Fruit fly (Drosophila melanogaster) whole organism, embryonic: ENCODE results near the gene gb.
A peak's percentile ranks its signal among the peaks of the same experiment; 100 is the strongest.

ENCODE experiments used
- Atf3 ChIP-seq: fragments of 200-800 bp; sonication (Bioruptor generic); optimal IDR thresholded peaks from 3 replicates; lab custom pipeline; 2016; ENCODE audit warnings: missing biosample characterization, missing genetic modification characterization
- BtbVII ChIP-seq: fragments of 200-800 bp; sonication (Bioruptor generic); optimal IDR thresholded peaks from 3 replicates; lab custom pipeline; 2017; ENCODE audit warnings: missing biosample characterization, mild to moderate bottlenecking, missing genetic modification characterization
- CG10366 ChIP-seq: fragments of 200-800 bp; sonication (Bioruptor generic); IDR thresholded peaks from 2 replicates; pipeline ENCODE4 v1.3.6; 2022; ENCODE audit warnings: missing biosample characterization, missing genetic modification characterization
- CG12299 ChIP-seq: fragments of 200-800 bp; sonication (Bioruptor generic); optimal IDR thresholded peaks from 2 replicates; lab custom pipeline; 2018; ENCODE audit warnings: missing biosample characterization, mild to moderate bottlenecking, missing genetic modification characterization
- CG15269 ChIP-seq: fragments of 200-800 bp; sonication (Bioruptor generic); optimal IDR thresholded peaks from 2 replicates; lab custom pipeline; 2018; ENCODE audit warnings: missing biosample characterization, mild to moderate bottlenecking, missing genetic modification characterization, moderate library complexity
- CG15479 ChIP-seq: fragments of 200-800 bp; sonication (Bioruptor generic); optimal IDR thresholded peaks from 3 replicates; lab custom pipeline; 2019; ENCODE audit warnings: missing biosample characterization, mild to moderate bottlenecking, missing genetic modification characterization, moderate library complexity
- CG16863 ChIP-seq: fragments of 200-800 bp; sonication (Bioruptor generic); optimal IDR thresholded peaks from 3 replicates; lab custom pipeline; 2016; ENCODE audit warnings: missing biosample characterization, missing genetic modification characterization
- CG1832 ChIP-seq: fragments of 200-800 bp; sonication (Bioruptor generic); optimal IDR thresholded peaks from 2 replicates; lab custom pipeline; 2017; ENCODE audit warnings: missing biosample characterization, mild to moderate bottlenecking, missing genetic modification characterization, inconsistent platforms
- CG31441 ChIP-seq: fragments of 200-800 bp; sonication (Bioruptor generic); IDR thresholded peaks from 2 replicates; pipeline ENCODE4 v1.3.6; 2022; ENCODE audit warnings: missing biosample characterization, missing genetic modification characterization
- CG4328 ChIP-seq: fragments of 200-800 bp; sonication (Bioruptor generic); optimal IDR thresholded peaks from 3 replicates; lab custom pipeline; 2017; ENCODE audit warnings: missing biosample characterization, missing genetic modification reagents, missing genetic modification characterization
- CG5180 ChIP-seq: fragments of 200-800 bp; sonication (Bioruptor generic); optimal IDR thresholded peaks from 3 replicates; lab custom pipeline; 2017; ENCODE audit warnings: missing biosample characterization, missing genetic modification characterization, mild to moderate bottlenecking, moderate library complexity, missing genetic modification reagents
- CG7963 ChIP-seq: fragments of 200-800 bp; sonication (Bioruptor generic); IDR thresholded peaks from 3 replicates; pipeline ENCODE4 v1.3.6; 2022; ENCODE audit warnings: missing biosample characterization, missing genetic modification characterization; ENCODE audit not compliant: partially characterized antibody
- CG8388 ChIP-seq: fragments of 200-800 bp; sonication (Bioruptor generic); optimal IDR thresholded peaks from 2 replicates; lab custom pipeline; 2019; ENCODE audit warnings: missing biosample characterization, mild to moderate bottlenecking, missing genetic modification characterization, moderate library complexity
- CG9437 ChIP-seq: fragments of 200-800 bp; sonication (Bioruptor generic); optimal IDR thresholded peaks from 2 replicates; lab custom pipeline; 2018; ENCODE audit warnings: missing biosample characterization, mild to moderate bottlenecking, missing genetic modification characterization
- D ChIP-seq, 2 experiments: fragments of 200-800 bp in 1 of 2; fragments of >200 bp in 1 of 2; sonication (Bioruptor generic) in 1 of 2; optimal IDR thresholded peaks; 2 replicates in 1 of 2; 3 replicates in 1 of 2; lab custom pipeline; 2017; ENCODE audit warnings: mild to moderate bottlenecking in 1 of 2, missing biosample characterization in 1 of 2, missing genetic modification characterization in 1 of 2, missing genetic modification reagents in 1 of 2
- Dad ChIP-seq: fragments of 200-800 bp; sonication (Bioruptor generic); optimal IDR thresholded peaks from 3 replicates; lab custom pipeline; 2016; ENCODE audit warnings: missing biosample characterization, missing genetic modification characterization
- Elba2 ChIP-seq: fragments of 200-800 bp; sonication (Bioruptor generic); optimal IDR thresholded peaks from 3 replicates; lab custom pipeline; 2016; ENCODE audit warnings: missing biosample characterization, missing genetic modification characterization
- H2.0 ChIP-seq: fragments of 200-800 bp; sonication (Bioruptor generic); IDR thresholded peaks from 2 replicates; pipeline ENCODE4 v1.3.6; 2022; ENCODE audit warnings: missing biosample characterization, missing genetic modification characterization
- HHEX ChIP-seq: fragments of 200-800 bp; sonication (Bioruptor generic); optimal IDR thresholded peaks from 3 replicates; lab custom pipeline; 2017; ENCODE audit warnings: missing biosample characterization, mild to moderate bottlenecking, missing genetic modification characterization, missing genetic modification reagents
- Hr51 ChIP-seq, 2 experiments: fragments of 200-800 bp; sonication (Bioruptor generic); optimal IDR thresholded peaks; 2 replicates in 1 of 2; 3 replicates in 1 of 2; lab custom pipeline; 2016 to 2018; ENCODE audit warnings: missing biosample characterization in 2 of 2, missing genetic modification characterization in 2 of 2, mild to moderate bottlenecking in 1 of 2, moderate library complexity in 1 of 2
- Med ChIP-seq: fragments of 200-800 bp; sonication (Bioruptor generic); peaks from one replicate; lab custom pipeline; 2016; ENCODE audit warnings: missing biosample characterization, missing genetic modification characterization, mild to moderate bottlenecking, inconsistent platforms, moderate library complexity
- PHDP ChIP-seq: fragments of 200-800 bp; sonication (Bioruptor generic); optimal IDR thresholded peaks from 3 replicates; lab custom pipeline; 2018; ENCODE audit warnings: missing biosample characterization, mild to moderate bottlenecking, missing genetic modification characterization, moderate library complexity
- Side ChIP-seq: fragments of 200-800 bp; sonication (Bioruptor generic); optimal IDR thresholded peaks from 2 replicates; lab custom pipeline; 2016; ENCODE audit warnings: missing biosample characterization, missing genetic modification characterization
- Trl ChIP-seq, 3 experiments: fragments of >200 bp in 2 of 3; fragments of 200-800 bp in 1 of 3; sonication (Bioruptor generic) in 1 of 3; optimal IDR thresholded peaks; 2 replicates in 1 of 3; 3 replicates in 2 of 3; lab custom pipeline; 2016 to 2017; ENCODE audit warnings: missing biosample characterization in 1 of 3, missing genetic modification characterization in 1 of 3
- abd-A ChIP-seq: fragments of 200-800 bp; sonication (Bioruptor generic); optimal IDR thresholded peaks from 3 replicates; lab custom pipeline; 2019; ENCODE audit warnings: missing biosample characterization, mild to moderate bottlenecking, missing genetic modification characterization, moderate library complexity
- aop ChIP-seq: fragments of 200-800 bp; sonication (Bioruptor generic); IDR thresholded peaks from 2 replicates; pipeline ENCODE4 v1.3.6; 2022; ENCODE audit warnings: missing biosample characterization, missing genetic modification characterization
- cg ChIP-seq: fragments of 200-800 bp; sonication (Bioruptor generic); optimal IDR thresholded peaks from 3 replicates; lab custom pipeline; 2019; ENCODE audit warnings: missing biosample characterization, mild to moderate bottlenecking, missing genetic modification characterization, moderate library complexity
- crp ChIP-seq, 2 experiments: fragments of 200-800 bp; sonication (Bioruptor generic); optimal IDR thresholded peaks; 2 replicates in 1 of 2; 3 replicates in 1 of 2; lab custom pipeline; 2017; ENCODE audit warnings: missing biosample characterization in 2 of 2, missing genetic modification characterization in 2 of 2, mild to moderate bottlenecking in 1 of 2, moderate library complexity in 1 of 2
- exex ChIP-seq: fragments of 200-800 bp; sonication (Bioruptor generic); optimal IDR thresholded peaks from 4 replicates; lab custom pipeline; 2018; ENCODE audit warnings: missing biosample characterization, mild to moderate bottlenecking, missing genetic modification characterization, moderate library complexity
- ftz-f1 ChIP-seq: fragments of 200-800 bp; sonication (Bioruptor generic); optimal IDR thresholded peaks from 2 replicates; lab custom pipeline; 2016; ENCODE audit warnings: missing biosample characterization, missing genetic modification characterization
- grn ChIP-seq: fragments of 200-800 bp; sonication (Bioruptor generic); optimal IDR thresholded peaks from 3 replicates; lab custom pipeline; 2017; ENCODE audit warnings: missing biosample characterization, missing genetic modification characterization
- gro ChIP-seq: fragments of 200-800 bp; sonication (Bioruptor generic); optimal IDR thresholded peaks from 2 replicates; lab custom pipeline; 2016; ENCODE audit warnings: missing biosample characterization, missing genetic modification characterization
- her ChIP-seq: fragments of 200-800 bp; sonication (Bioruptor generic); optimal IDR thresholded peaks from 2 replicates; lab custom pipeline; 2016; ENCODE audit warnings: missing biosample characterization, missing genetic modification characterization
- insv ChIP-seq, 2 experiments: fragments of 200-800 bp; sonication (Bioruptor generic); optimal IDR thresholded peaks; 3 replicates each; lab custom pipeline; 2016 to 2018; ENCODE audit warnings: missing biosample characterization in 2 of 2, missing genetic modification characterization in 2 of 2
- mirr ChIP-seq: fragments of 200-800 bp; sonication (Bioruptor generic); optimal IDR thresholded peaks from 3 replicates; lab custom pipeline; 2018; ENCODE audit warnings: missing biosample characterization, mild to moderate bottlenecking, missing genetic modification characterization
- onecut ChIP-seq: fragments of 200-800 bp; sonication (Bioruptor generic); IDR thresholded peaks from 2 replicates; pipeline ENCODE4 v1.3.6; 2022; ENCODE audit warnings: missing biosample characterization, missing genetic modification characterization
- phol ChIP-seq: fragments of 200-800 bp; sonication (Bioruptor generic); optimal IDR thresholded peaks from 3 replicates; lab custom pipeline; 2018; ENCODE audit warnings: missing biosample characterization, mild to moderate bottlenecking, missing genetic modification characterization, moderate library complexity
- psq ChIP-seq: fragments of 200-800 bp; sonication (Bioruptor generic); optimal IDR thresholded peaks from 2 replicates; lab custom pipeline; 2017; ENCODE audit warnings: missing biosample characterization, missing genetic modification characterization
- scrt ChIP-seq: fragments of 200-800 bp; sonication (Bioruptor generic); optimal IDR thresholded peaks from 2 replicates; lab custom pipeline; 2018; ENCODE audit warnings: missing biosample characterization, mild to moderate bottlenecking, missing genetic modification characterization, moderate library complexity
- sd ChIP-seq: fragments of 200-800 bp; sonication (Bioruptor generic); optimal IDR thresholded peaks from 3 replicates; lab custom pipeline; 2018; ENCODE audit warnings: missing biosample characterization, mild to moderate bottlenecking, missing genetic modification characterization, moderate library complexity
- sens-2 ChIP-seq: fragments of 200-800 bp; sonication (Bioruptor generic); IDR thresholded peaks from 2 replicates; pipeline ENCODE4 v1.3.6; 2022; ENCODE audit warnings: missing biosample characterization, missing genetic modification characterization
- trem ChIP-seq: fragments of 200-800 bp; optimal IDR thresholded peaks from 3 replicates; lab custom pipeline; 2019; ENCODE audit warnings: missing biosample characterization, mild to moderate bottlenecking, missing genetic modification characterization, moderate library complexity

Gene gb

DNA sequence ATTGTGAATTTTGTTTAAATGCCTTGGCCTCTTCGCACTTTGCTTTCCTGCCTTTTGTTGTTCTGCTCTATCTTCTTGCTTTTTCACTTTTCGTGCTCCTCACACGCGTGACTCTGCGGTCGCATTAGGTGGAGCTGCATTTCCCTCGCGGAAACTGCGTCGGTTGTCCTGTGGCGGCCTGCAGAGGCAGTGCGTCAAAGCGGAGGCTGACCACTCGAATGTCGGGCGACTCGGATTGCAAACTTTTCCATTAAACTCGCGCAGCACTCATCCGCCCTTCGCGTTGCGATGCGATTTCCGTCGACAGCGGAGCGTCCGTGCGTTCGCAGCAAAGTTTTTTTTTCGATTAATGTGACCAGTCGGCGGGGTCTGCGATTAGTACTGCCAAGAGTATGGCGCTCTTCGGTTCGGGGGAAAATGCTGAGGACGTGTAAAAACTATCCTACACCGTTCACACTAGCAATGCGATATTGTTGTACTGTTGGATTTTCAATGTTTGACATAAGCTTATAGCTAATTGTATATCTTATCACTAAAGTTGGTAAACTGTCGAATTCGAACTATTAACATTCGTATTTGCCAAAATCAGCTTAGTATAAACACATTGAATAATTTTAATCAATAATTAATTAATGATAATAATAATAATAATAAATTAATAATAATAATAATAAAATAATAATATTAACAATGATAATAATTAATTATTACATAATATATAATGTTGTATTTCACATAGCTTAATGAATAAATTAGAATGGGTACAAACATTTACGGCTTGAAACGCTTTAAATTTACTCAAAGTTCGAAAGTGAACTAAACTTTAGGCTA is 38.8 kb upstream of the gb start, which contains the start of gene CG6051 (continued):
- peak; percentile 66 for TF ChIP-seq gro
- peak; percentile 72 for TF ChIP-seq trem
- no peak for TF ChIP-seq CG5180 (GFP tag; lab: Kevin White, UChicago)
- TF ChIP-seq CG9437: peak; percentile 44
- TF ChIP-seq CG8388 (GFP tag; lab: Kevin White, UChicago): no peak
- peak; percentile 41 for TF ChIP-seq Side
- TF ChIP-seq aop (GFP tag; lab: Robert Waterston, UW): no peak
- peak; percentile 41 for TF ChIP-seq ftz-f1
- peak; percentile 52 for TF ChIP-seq her (GFP tag; lab: Kevin White, UChicago)
- TF ChIP-seq CG16863: peak; percentile 55
- TF ChIP-seq sens-2: no peak
- TF ChIP-seq H2.0 (GFP tag; lab: Robert Waterston, UW): no peak
- TF ChIP-seq D (optimal IDR thresholded peaks at IDR 0.05; lab: Kevin White, UChicago): peak; percentile 81
- TF ChIP-seq D (GFP tag; optimal IDR thresholded peaks at IDR 0.05; lab: Kevin White, UChicago): no peak
- TF ChIP-seq onecut (GFP tag; lab: Robert Waterston, UW): peak; percentile 44; the same call in 1 of the 2 replicates
- peak; percentile 42 for TF ChIP-seq CG12299 (tag; lab: Kevin White, UChicago)

DNA sequence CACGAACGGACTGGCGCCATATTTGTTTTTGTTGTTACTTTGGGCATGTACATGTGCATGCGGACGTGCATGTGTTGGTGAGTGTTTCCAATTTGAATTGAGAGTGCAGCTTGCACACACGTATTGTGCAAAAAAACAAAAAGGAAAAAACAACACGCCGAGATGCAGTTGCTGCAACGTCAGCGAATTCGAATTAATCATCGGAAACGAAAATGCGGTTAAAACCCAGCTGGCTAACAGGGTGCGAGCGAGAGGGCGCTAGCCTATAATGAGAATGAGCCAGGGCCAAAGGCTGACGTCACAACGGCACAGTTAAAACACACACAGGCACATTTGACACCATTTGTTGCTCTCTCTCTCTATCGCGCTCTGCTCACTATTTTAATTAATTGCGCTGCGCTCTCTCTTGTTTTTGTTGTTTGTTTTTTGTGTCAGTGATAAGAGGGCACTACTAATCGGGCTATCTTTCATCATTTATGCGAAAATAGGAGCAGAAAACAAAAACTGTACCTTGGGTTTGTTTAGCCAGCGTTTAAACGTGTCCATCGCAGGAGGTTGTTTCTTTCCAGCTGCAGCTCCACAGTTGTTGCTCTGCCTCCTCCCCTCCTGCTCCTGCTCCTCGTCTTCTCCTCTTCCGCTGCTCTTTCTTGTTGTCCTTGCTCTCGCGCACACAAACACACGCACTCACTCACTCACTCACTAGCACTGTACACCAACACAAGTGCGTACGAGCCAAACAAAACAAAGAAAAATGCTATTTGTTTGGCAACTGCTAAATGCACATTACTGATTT is 38.0 kb upstream of the gb start:
- TF ChIP-seq Hr51 (GFP tag; optimal IDR thresholded peaks at IDR 0.05; lab: Kevin White, UChicago) (no peak), sd (tag; lab: Kevin White, UChicago) (peak; percentile 18), CG15479 (GFP tag; lab: Kevin White, UChicago) (peak; percentile 68), BtbVII (GFP tag; lab: Kevin White, UChicago) (peak; percentile 4), HHEX (GFP tag; lab: Kevin White, UChicago) (no peak), grn (peak; percentile 17), insv (GFP tag; optimal IDR thresholded peaks at IDR 0.05; lab: Kevin White, UChicago) (peak in 1 of 2 experiments; percentile 72), Trl (optimal IDR thresholded peaks at IDR 0.05; lab: Kevin White, UChicago) (peak; percentile 73 to 93), Trl (GFP tag; optimal IDR thresholded peaks at IDR 0.05; lab: Kevin White, UChicago) (no peak), phol (peak; percentile 58), cg (GFP tag; lab: Kevin White, UChicago) (peak; percentile 68), mirr (GFP tag; lab: Kevin White, UChicago) (peak; percentile 65), Elba2 (GFP tag; lab: Kevin White, UChicago) (peak; percentile 65), PHDP (tag; lab: Kevin White, UChicago) (peak; percentile 1), CG15269 (peak; percentile 20), crp (GFP tag; optimal IDR thresholded peaks at IDR 0.05; lab: Kevin White, UChicago) (peak in 1 of 2 experiments; percentile 6), ftz-f1 (peak; percentile 68), scrt (peak; percentile 41), CG31441 (GFP tag; lab: Robert Waterston, UW) (no peak), abd-A (tag; lab: Kevin White, UChicago) (peak; percentile 63), psq (GFP tag; lab: Kevin White, UChicago) (peak; percentile 32), CG10366 (GFP tag; lab: Robert Waterston, UW) (no peak), exex (peak; percentile 71), Atf3 (GFP tag; lab: Kevin White, UChicago) (peak; percentile 14), CG4328 (no peak), CG7963 (GFP tag; lab: Robert Waterston, UW) (no peak), Dad (GFP tag; lab: Kevin White, UChicago) (no peak), CG1832 (peak; percentile 53), Med (GFP tag; lab: Kevin White, UChicago) (peak; percentile 61)
